Worm (Caenorhabditis elegans) whole organism, L2 larva: ENCODE results near the gene aqp-2.

Source experiments
- ZK546.5 ChIP-seq: sonication (generic microtip); optimal IDR thresholded peaks from 2 replicates; lab custom pipeline; 2017; ENCODE audit warnings: missing biosample characterization, missing genetic modification characterization
- aly-2 ChIP-seq: fragments of 150-350 bp; optimal IDR thresholded peaks from 2 replicates; lab custom pipeline; 2014; ENCODE audit warnings: missing biosample characterization, missing genetic modification characterization
- snpc-4 ChIP-seq: fragments of 150-350 bp; optimal IDR thresholded peaks from 2 replicates; lab custom pipeline; 2014; ENCODE audit warnings: missing biosample characterization, missing genetic modification characterization
- unc-39 ChIP-seq: fragments of 150-350 bp; optimal IDR thresholded peaks from 2 replicates; lab custom pipeline; 2014; ENCODE audit warnings: missing biosample characterization, missing genetic modification characterization

DNA sequence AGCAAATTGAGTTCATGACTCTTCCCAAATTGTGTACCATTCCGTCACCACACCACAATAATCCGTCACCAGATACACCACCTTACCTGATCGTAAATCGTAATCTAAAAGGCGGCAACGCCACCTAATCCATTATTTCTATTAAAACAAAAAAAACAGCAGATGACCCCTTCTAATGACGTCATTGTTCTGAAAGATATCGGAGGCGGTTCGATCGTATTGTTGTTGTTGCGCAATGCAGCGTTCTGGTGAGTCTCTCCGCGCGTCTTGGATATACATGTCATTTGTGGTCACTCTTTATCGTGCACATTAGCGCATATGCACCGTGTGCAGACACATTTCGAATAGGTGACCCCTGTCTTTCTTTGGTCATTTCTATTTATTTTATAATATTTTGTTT lies 7.2 kb upstream of the aqp-2 start:
- TF ChIP-seq unc-39 (tag; lab: Kevin White, UChicago) (no peak), aly-2 (tag; lab: Kevin White, UChicago) (no peak), snpc-4 (tag; lab: Kevin White, UChicago) (no peak), ZK546.5 (tag; lab: Kevin White, UChicago) (no peak)
